Worm (Caenorhabditis elegans) whole organism, L4 larva: ENCODE measurements around the gene ceh-16.

Experiments used
- D1046.2 ChIP-seq: fragments of 200-800 bp; sonication (Bioruptor generic); IDR thresholded peaks from 2 replicates; pipeline ENCODE4 v1.3.6; 2022; ENCODE audit warnings: missing genetic modification characterization, missing compliant biosample characterization
- F44E2.7 ChIP-seq: fragments of 200-800 bp; sonication (Bioruptor generic); IDR thresholded peaks from 2 replicates; pipeline ENCODE4 v2.1.2; 2022; ENCODE audit warnings: missing genetic modification characterization, missing compliant biosample characterization
- T26A8.4 ChIP-seq: fragments of 200-800 bp; sonication (Bioruptor generic); IDR thresholded peaks from 2 replicates; pipeline ENCODE4 v1.3.6; 2022; ENCODE audit warnings: missing genetic modification characterization, missing compliant biosample characterization
- Y48G9A.11 ChIP-seq: fragments of 200-800 bp; sonication (Bioruptor generic); IDR thresholded peaks from 2 replicates; pipeline ENCODE4 v1.3.6; 2022; ENCODE audit warnings: missing genetic modification reagents, missing genetic modification characterization, missing compliant biosample characterization
- Y5F2A.4 ChIP-seq: fragments of 200-800 bp; sonication (Bioruptor generic); optimal IDR thresholded peaks from 2 replicates; lab custom pipeline; 2018; ENCODE audit warnings: mild to moderate bottlenecking, missing genetic modification characterization, missing compliant biosample characterization
- Y75B8A.6 ChIP-seq: fragments of 200-800 bp; sonication (Bioruptor generic); IDR thresholded peaks from 2 replicates; pipeline ENCODE4 v1.3.6; 2022; ENCODE audit warnings: missing genetic modification reagents, missing genetic modification characterization, missing compliant biosample characterization
- ZK546.5 ChIP-seq, 2 experiments: sonication (generic microtip); optimal IDR thresholded peaks; 2 replicates each; lab custom pipeline; 2017; ENCODE audit warnings: missing biosample characterization in 2 of 2, missing genetic modification characterization in 2 of 2
- aha-1 ChIP-seq: fragments of 150-350 bp; peaks from one replicate; lab custom pipeline; 2014; ENCODE audit warnings: missing biosample characterization, missing genetic modification characterization
- aly-2 ChIP-seq: sonication (generic microtip); optimal IDR thresholded peaks from 2 replicates; lab custom pipeline; 2018; ENCODE audit warnings: missing biosample characterization, missing genetic modification characterization
- attf-4 ChIP-seq: sonication (generic microtip); optimal IDR thresholded peaks from 3 replicates; lab custom pipeline; 2017; ENCODE audit warnings: missing biosample characterization, missing genetic modification characterization
- ceh-32 ChIP-seq: sonication (generic microtip); optimal IDR thresholded peaks from 2 replicates; lab custom pipeline; 2016; ENCODE audit warnings: mild to moderate bottlenecking, missing genetic modification characterization, missing compliant biosample characterization; ENCODE audit not compliant: poor library complexity
- ceh-82 ChIP-seq: sonication (generic microtip); optimal IDR thresholded peaks from 2 replicates; lab custom pipeline; 2017; ENCODE audit warnings: missing biosample characterization, missing genetic modification characterization
- cey-2 ChIP-seq: sonication (generic microtip); optimal IDR thresholded peaks from 3 replicates; lab custom pipeline; 2017; ENCODE audit warnings: missing genetic modification characterization, mild to moderate bottlenecking, missing compliant biosample characterization, antibody characterized with exemption, borderline replicate concordance; ENCODE audit not compliant: insufficient read depth
- daf-12 ChIP-seq: fragments of 150-350 bp; optimal IDR thresholded peaks from 2 replicates; lab custom pipeline; 2014; ENCODE audit warnings: missing biosample characterization, missing genetic modification reagents, missing genetic modification characterization
- daf-16 ChIP-seq, 3 experiments: sonication (generic microtip); optimal IDR thresholded peaks; 2 replicates each; lab custom pipeline; 2016 to 2017; ENCODE audit warnings: missing genetic modification characterization in 3 of 3, missing genetic modification reagents in 3 of 3, mild to moderate bottlenecking in 2 of 3, missing compliant biosample characterization in 2 of 3, missing biosample characterization in 1 of 3, moderate library complexity in 1 of 3
- daf-8 ChIP-seq: fragments of 200-800 bp; sonication (Bioruptor generic); IDR thresholded peaks from 2 replicates; pipeline ENCODE4 v1.3.6; 2022; ENCODE audit warnings: missing genetic modification characterization, missing compliant biosample characterization
- dmd-6 ChIP-seq: fragments of 200-800 bp; sonication (Bioruptor generic); IDR thresholded peaks from 2 replicates; pipeline ENCODE4 v1.3.6; 2022; ENCODE audit warnings: missing genetic modification reagents, missing genetic modification characterization, missing compliant biosample characterization
- dmd-9 ChIP-seq: fragments of 200-800 bp; sonication (Bioruptor generic); IDR thresholded peaks from 2 replicates; pipeline ENCODE4 v1.3.6; 2022; ENCODE audit warnings: missing genetic modification reagents, missing genetic modification characterization, missing compliant biosample characterization
- dpl-1 ChIP-seq: fragments of 150-350 bp; optimal IDR thresholded peaks from 2 replicates; lab custom pipeline; 2014; ENCODE audit warnings: missing biosample characterization, missing genetic modification reagents, missing genetic modification characterization
- duxl-1 ChIP-seq: sonication (generic microtip); optimal IDR thresholded peaks from 2 replicates; lab custom pipeline; 2016; ENCODE audit warnings: mild to moderate bottlenecking, missing genetic modification characterization, moderate library complexity, missing compliant biosample characterization; ENCODE audit not compliant: poor library complexity
- dve-1 ChIP-seq: sonication (generic microtip); optimal IDR thresholded peaks from 2 replicates; lab custom pipeline; 2017; ENCODE audit warnings: antibody characterized with exemption, mild to moderate bottlenecking, missing genetic modification characterization, missing compliant biosample characterization; ENCODE audit not compliant: insufficient read depth
- egl-27 ChIP-seq: sonication (generic microtip); optimal IDR thresholded peaks from 3 replicates; lab custom pipeline; 2017; ENCODE audit warnings: missing biosample characterization, missing genetic modification reagents, missing genetic modification characterization
- gei-8 ChIP-seq: fragments of 200-800 bp; sonication (Bioruptor generic); optimal IDR thresholded peaks from 2 replicates; lab custom pipeline; 2018; ENCODE audit warnings: mild to moderate bottlenecking, missing genetic modification characterization, missing compliant biosample characterization
- hlh-11 ChIP-seq: fragments of 200-800 bp; sonication (Bioruptor generic); optimal IDR thresholded peaks from 2 replicates; lab custom pipeline; 2018; ENCODE audit warnings: mild to moderate bottlenecking, missing genetic modification characterization, missing compliant biosample characterization
- hmg-1.1 ChIP-seq: fragments of 200-800 bp; sonication (Bioruptor generic); IDR thresholded peaks from 2 replicates; pipeline ENCODE4 v1.3.6; 2022; ENCODE audit warnings: missing genetic modification reagents, missing genetic modification characterization, missing compliant biosample characterization
- lim-7 ChIP-seq: fragments of 200-800 bp; sonication (Bioruptor generic); IDR thresholded peaks from 2 replicates; pipeline ENCODE4 v1.3.6; 2022; ENCODE audit warnings: missing genetic modification characterization, missing compliant biosample characterization
- lin-1 ChIP-seq: fragments of 200-800 bp; sonication (Bioruptor generic); IDR thresholded peaks from 2 replicates; pipeline ENCODE4 v1.3.6; 2022; ENCODE audit warnings: missing genetic modification reagents, missing genetic modification characterization, missing compliant biosample characterization
- lin-38 ChIP-seq: fragments of 200-800 bp; sonication (Bioruptor generic); IDR thresholded peaks from 2 replicates; pipeline ENCODE4 v1.3.6; 2022; ENCODE audit warnings: missing genetic modification reagents, missing genetic modification characterization, missing compliant biosample characterization
- lin-39 ChIP-seq: fragments of 150-350 bp; optimal IDR thresholded peaks from 2 replicates; lab custom pipeline; 2014; ENCODE audit warnings: missing biosample characterization, missing genetic modification reagents, missing genetic modification characterization
- madf-5 ChIP-seq, 2 experiments: fragments of 200-800 bp; sonication (Bioruptor generic); IDR thresholded peaks; 2 replicates each; pipeline ENCODE4 v1.3.6; 2022; ENCODE audit warnings: missing compliant biosample characterization in 2 of 2, missing genetic modification characterization in 2 of 2
- madf-9 ChIP-seq: fragments of 200-800 bp; sonication (Bioruptor generic); conservative IDR thresholded peaks from 2 replicates; pipeline ENCODE4 v1.3.6; 2022; ENCODE audit warnings: missing genetic modification reagents, missing genetic modification characterization, missing compliant biosample characterization
- mdl-1 ChIP-seq, 2 experiments: fragments of 150-350 bp in 1 of 2; sonication (generic microtip) in 1 of 2; optimal IDR thresholded peaks; 2 replicates each; lab custom pipeline; 2014 to 2017; ENCODE audit warnings: missing biosample characterization in 2 of 2, missing genetic modification characterization in 2 of 2
- mdt-29 ChIP-seq: fragments of 200-800 bp; sonication (Bioruptor generic); IDR thresholded peaks from 2 replicates; pipeline ENCODE4 v1.3.6; 2022; ENCODE audit warnings: missing genetic modification reagents, missing genetic modification characterization, missing compliant biosample characterization
- mep-1 ChIP-seq: fragments of 150-350 bp; sonication (generic microtip); optimal IDR thresholded peaks from 3 replicates; lab custom pipeline; 2014; ENCODE audit warnings: missing biosample characterization, missing genetic modification characterization
- mxl-2 ChIP-seq: fragments of 200-800 bp; sonication (Bioruptor generic); conservative IDR thresholded peaks from 2 replicates; pipeline ENCODE4 v1.3.6; 2022; ENCODE audit warnings: missing genetic modification reagents, missing genetic modification characterization, missing compliant biosample characterization
- nhr-41 ChIP-seq: fragments of 200-800 bp; sonication (Bioruptor generic); IDR thresholded peaks from 2 replicates; pipeline ENCODE4 v1.3.6; 2022; ENCODE audit warnings: missing genetic modification reagents, missing genetic modification characterization, missing compliant biosample characterization
- nhr-48 ChIP-seq: sonication (generic microtip); optimal IDR thresholded peaks from 2 replicates; lab custom pipeline; 2016; ENCODE audit warnings: mild to moderate bottlenecking, missing genetic modification characterization, missing compliant biosample characterization
- nhr-6 ChIP-seq: fragments of 150-350 bp; optimal IDR thresholded peaks from 2 replicates; lab custom pipeline; 2014; ENCODE audit warnings: missing biosample characterization, missing genetic modification characterization
- pqm-1 ChIP-seq: sonication (generic microtip); optimal IDR thresholded peaks from 2 replicates; lab custom pipeline; 2017; ENCODE audit warnings: missing biosample characterization, missing genetic modification characterization
- rbr-2 ChIP-seq: sonication (generic microtip); optimal IDR thresholded peaks from 2 replicates; lab custom pipeline; 2016; ENCODE audit warnings: missing genotype, missing genetic modification characterization, missing compliant biosample characterization
- saeg-2 ChIP-seq: fragments of 200-800 bp; sonication (Bioruptor generic); IDR thresholded peaks from 2 replicates; pipeline ENCODE4 v1.3.6; 2022; ENCODE audit warnings: missing genetic modification reagents, missing genetic modification characterization, missing compliant biosample characterization
- tag-97 ChIP-seq: fragments of 200-800 bp; sonication (Bioruptor generic); IDR thresholded peaks from 2 replicates; pipeline ENCODE4 v1.3.6; 2022; ENCODE audit warnings: missing genetic modification characterization, missing compliant biosample characterization
- tra-1 ChIP-seq: fragments of 200-800 bp; sonication (Bioruptor generic); IDR thresholded peaks from 2 replicates; pipeline ENCODE4 v1.3.6; 2022; ENCODE audit warnings: missing genetic modification reagents, missing genetic modification characterization, missing compliant biosample characterization
- unc-130 ChIP-seq: sonication (generic microtip); optimal IDR thresholded peaks from 2 replicates; lab custom pipeline; 2016; ENCODE audit warnings: missing genetic modification reagents, missing genetic modification characterization, missing compliant biosample characterization
- vab-7 ChIP-seq: fragments of 200-800 bp; sonication (Bioruptor generic); IDR thresholded peaks from 2 replicates; pipeline ENCODE4 v1.3.6; 2022; ENCODE audit warnings: missing genetic modification reagents, missing genetic modification characterization, missing compliant biosample characterization
- zag-1 ChIP-seq: fragments of 150-350 bp; optimal IDR thresholded peaks from 2 replicates; lab custom pipeline; 2014; ENCODE audit warnings: missing biosample characterization, missing genetic modification characterization
- zfp-3 ChIP-seq: fragments of 200-800 bp; sonication (Bioruptor generic); conservative IDR thresholded peaks from 2 replicates; pipeline ENCODE4 v1.3.6; 2022; ENCODE audit warnings: missing genetic modification reagents, missing genetic modification characterization, missing compliant biosample characterization
- zip-11 ChIP-seq: fragments of 200-800 bp; sonication (Bioruptor generic); IDR thresholded peaks from 2 replicates; pipeline ENCODE4 v1.3.6; 2022; ENCODE audit warnings: missing genetic modification characterization, missing compliant biosample characterization
- zip-2 ChIP-seq: fragments of 150-350 bp; optimal IDR thresholded peaks from 2 replicates; lab custom pipeline; 2014; ENCODE audit warnings: missing biosample characterization, missing genetic modification characterization

ceh-16 gene

DNA sequence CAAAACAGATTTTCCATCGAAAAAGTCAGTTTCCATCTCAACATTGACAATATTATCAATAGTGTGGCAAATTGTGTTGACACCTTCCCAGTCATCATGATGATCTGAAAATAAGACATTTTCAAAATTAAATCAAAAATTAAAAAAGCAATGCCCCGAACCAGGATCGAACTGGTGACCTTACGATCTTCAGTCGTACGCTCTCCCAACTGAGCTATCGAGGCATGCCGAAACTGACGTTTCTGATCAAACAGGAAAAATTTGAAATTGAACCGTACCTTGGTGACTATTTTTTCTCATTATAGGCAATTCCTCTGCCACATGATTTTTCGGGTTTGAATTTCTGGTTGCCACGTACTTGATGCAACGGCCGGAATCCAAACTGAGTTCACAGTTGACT is 30.9 kb downstream of the ceh-16 start (continued):
- TF ChIP-seq vab-7 (GFP tag; lab: Robert Waterston, UW) (0 out of 2 replicates have a peak, but pooled peaks have one; percentile 51), daf-12 (no peak), daf-8 (no peak), lin-1 (no peak), T26A8.4 (GFP tag; lab: Robert Waterston, UW) (peak; percentile 35; the same call in 1 of the 2 replicates), egl-27 (tag; lab: Kevin White, UChicago) (no peak), ZK546.5 (tag; optimal IDR thresholded peaks at IDR 0.05; lab: Kevin White, UChicago) (no peak), mxl-2 (GFP tag; lab: Robert Waterston, UW) (no peak), madf-9 (no peak), tra-1 (GFP tag; lab: Robert Waterston, UW) (0 out of 2 replicates have a peak, but pooled peaks have one; percentile 31), dmd-9 (GFP tag; lab: Robert Waterston, UW) (no peak), dmd-6 (GFP tag; lab: Robert Waterston, UW) (no peak), mep-1 (no peak), nhr-48 (tag; lab: Kevin White, UChicago) (no peak), Y48G9A.11 (peak; percentile 41; the same call in 1 of the 2 replicates), zag-1 (tag; lab: Kevin White, UChicago) (no peak), lim-7 (GFP tag; lab: Robert Waterston, UW) (peak; percentile 76)
- TF ChIP-seq, all 104 proteins: peak for 12

DNA sequence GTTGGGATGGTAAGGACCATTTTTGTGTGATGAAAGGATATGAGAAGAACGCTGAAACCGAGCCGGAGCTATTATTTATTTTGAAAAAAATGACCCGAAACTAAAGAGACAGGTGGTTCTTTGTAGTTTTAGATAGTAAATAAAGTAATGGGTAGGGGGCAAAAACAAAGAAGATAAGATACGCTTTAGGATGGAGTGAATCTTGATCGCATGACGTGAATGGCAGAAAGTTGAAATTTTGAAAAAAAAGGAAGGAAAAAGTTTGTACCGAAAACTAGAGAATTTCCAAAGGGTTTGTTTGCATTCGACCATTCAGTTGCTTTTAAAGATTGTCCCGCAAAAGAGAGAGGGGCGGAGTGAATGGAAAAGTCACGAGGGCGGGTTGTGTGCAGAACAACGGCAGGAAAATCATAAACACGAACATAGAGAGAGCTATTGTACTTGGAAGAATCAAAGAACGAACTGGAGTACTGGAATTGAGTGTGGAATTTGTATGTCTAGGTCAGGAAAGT is 31.4 kb downstream of the ceh-16 start, which contains the start of gene F22B7.9:
Gene F22B7.9 (minus strand): TSS at position 51 of the 512 bp plus-strand sequence.
- no peak for TF ChIP-seq mdt-29 (GFP tag; lab: Robert Waterston, UW)
- no peak for TF ChIP-seq zfp-3 (GFP tag; lab: Robert Waterston, UW)
- peak; percentile 70 for TF ChIP-seq dve-1
- TF ChIP-seq attf-4 (tag; lab: Kevin White, UChicago): no peak
- no peak for TF ChIP-seq hmg-1.1 (GFP tag; lab: Robert Waterston, UW)
- no peak for TF ChIP-seq nhr-41
- no peak for TF ChIP-seq Y75B8A.6 (GFP tag; lab: Robert Waterston, UW)
- TF ChIP-seq daf-16 (GFP tag; optimal IDR thresholded peaks at IDR 0.05; lab: Kevin White, UChicago): no peak
- peak; percentile 67 for TF ChIP-seq daf-16 (tag; optimal IDR thresholded peaks at IDR 0.05; lab: Kevin White, UChicago)
- TF ChIP-seq nhr-6: no peak
- no peak for TF ChIP-seq lin-39
- no peak for TF ChIP-seq Y5F2A.4 (GFP tag; lab: Kevin White, UChicago)
- TF ChIP-seq aha-1 (tag; lab: Kevin White, UChicago): peak; percentile 83
- no peak for TF ChIP-seq dpl-1 (GFP tag; lab: Kevin White, UChicago)
- TF ChIP-seq T26A8.4 (GFP tag; lab: Robert Waterston, UW): no peak
- no peak for TF ChIP-seq cey-2
- TF ChIP-seq mdl-1 (tag; optimal IDR thresholded peaks at IDR 0.05; lab: Kevin White, UChicago): peak in 1 of 2 experiments; percentile 39
- no peak for TF ChIP-seq pqm-1 (tag; lab: Kevin White, UChicago)
- TF ChIP-seq zip-11 (GFP tag; lab: Robert Waterston, UW): no peak
- no peak for TF ChIP-seq duxl-1 (tag; lab: Kevin White, UChicago)
- no peak for TF ChIP-seq D1046.2 (GFP tag; lab: Robert Waterston, UW)
- no peak for TF ChIP-seq F44E2.7 (GFP tag; lab: Robert Waterston, UW)
- TF ChIP-seq ceh-82: no peak
- no peak for TF ChIP-seq gei-8 (GFP tag; lab: Kevin White, UChicago)
- no peak for TF ChIP-seq tra-1 (GFP tag; lab: Robert Waterston, UW)
- no peak for TF ChIP-seq saeg-2 (GFP tag; lab: Robert Waterston, UW)
- no peak for TF ChIP-seq ceh-32 (tag; lab: Kevin White, UChicago)
- TF ChIP-seq tag-97 (GFP tag; lab: Robert Waterston, UW): no peak
- no peak for TF ChIP-seq rbr-2 (tag; lab: Kevin White, UChicago)
- TF ChIP-seq unc-130: no peak
- TF ChIP-seq zip-2 (tag; lab: Kevin White, UChicago): no peak
- TF ChIP-seq madf-5 (GFP tag; IDR thresholded peaks at IDR 0.05; lab: Robert Waterston, UW): no peak
- no peak for TF ChIP-seq lin-38 (GFP tag; lab: Robert Waterston, UW)
- no peak for TF ChIP-seq egl-27 (tag; lab: Kevin White, UChicago)
- no peak for TF ChIP-seq aly-2
- no peak for TF ChIP-seq Y48G9A.11
- no peak for TF ChIP-seq daf-12
- peak; percentile 53 for TF ChIP-seq hlh-11
- TF ChIP-seq daf-8: no peak
